Worm (Caenorhabditis elegans) whole organism, L1 larva: ENCODE results near the gene far-6.

Source experiments
- C04F5.9 ChIP-seq: sonication (generic microtip); optimal IDR thresholded peaks from 2 replicates; lab custom pipeline; 2016; ENCODE audit warnings: missing genetic modification characterization, missing compliant biosample characterization
- C16A3.4 ChIP-seq: fragments of 150-350 bp; optimal IDR thresholded peaks from 2 replicates; lab custom pipeline; 2014; ENCODE audit warnings: missing biosample characterization, missing genetic modification characterization
- C34B4.2 ChIP-seq: sonication (generic microtip); optimal IDR thresholded peaks from 2 replicates; lab custom pipeline; 2017; ENCODE audit warnings: mild to moderate bottlenecking, missing genetic modification characterization, missing compliant biosample characterization
- F16B12.6 ChIP-seq: fragments of 150-350 bp; optimal IDR thresholded peaks from 2 replicates; lab custom pipeline; 2014; ENCODE audit warnings: missing biosample characterization, missing genetic modification characterization
- Y116A8C.19 ChIP-seq: sonication (generic microtip); optimal IDR thresholded peaks from 2 replicates; lab custom pipeline; 2016; ENCODE audit warnings: missing compliant biosample characterization, missing genetic modification characterization, borderline replicate concordance
- blmp-1 ChIP-seq: fragments of 150-350 bp; optimal IDR thresholded peaks from 2 replicates; lab custom pipeline; 2014; ENCODE audit warnings: missing biosample characterization, missing genetic modification characterization
- ceh-82 ChIP-seq, 3 experiments: fragments of 150-350 bp in 1 of 3; sonication (generic microtip) in 2 of 3; optimal IDR thresholded peaks; 2 replicates each; lab custom pipeline; 2014 to 2017; ENCODE audit warnings: missing biosample characterization in 3 of 3, missing genetic modification characterization in 3 of 3
- ceh-90 ChIP-seq: sonication (generic microtip); optimal IDR thresholded peaks from 2 replicates; lab custom pipeline; 2016; ENCODE audit warnings: missing genetic modification characterization, missing compliant biosample characterization
- ces-1 ChIP-seq: fragments of 150-350 bp; optimal IDR thresholded peaks from 2 replicates; lab custom pipeline; 2014; ENCODE audit warnings: missing biosample characterization, missing genetic modification reagents, missing genetic modification characterization
- efl-1 ChIP-seq, 4 experiments: fragments of 150-350 bp; optimal IDR thresholded peaks in 3 of 4; peaks in 1 of 4; 1 replicate in 1 of 4; 2 replicates in 3 of 4; lab custom pipeline; 2014; ENCODE audit warnings: missing biosample characterization in 2 of 4, missing genetic modification characterization in 2 of 4, missing genetic modification reagents in 2 of 4
- efl-3 ChIP-seq: fragments of 200-800 bp; sonication (Bioruptor generic); optimal IDR thresholded peaks from 2 replicates; lab custom pipeline; 2018; ENCODE audit warnings: mild to moderate bottlenecking, missing genetic modification characterization, missing compliant biosample characterization
- egl-13 ChIP-seq: sonication (generic microtip); optimal IDR thresholded peaks from 2 replicates; lab custom pipeline; 2016; ENCODE audit warnings: missing genotype, missing genetic modification reagents, missing genetic modification characterization, missing compliant biosample characterization
- elt-2 ChIP-seq: sonication (generic microtip); optimal IDR thresholded peaks from 2 replicates; lab custom pipeline; 2016; ENCODE audit warnings: missing genetic modification characterization, mild to moderate bottlenecking, inconsistent platforms, missing compliant biosample characterization, missing genetic modification reagents
- ets-5 ChIP-seq: fragments of 200-800 bp; sonication (Bioruptor generic); IDR thresholded peaks from 2 replicates; pipeline ENCODE4 v1.3.6; 2022; ENCODE audit warnings: missing genetic modification characterization, missing compliant biosample characterization
- fkh-10 ChIP-seq: sonication (generic microtip); optimal IDR thresholded peaks from 2 replicates; lab custom pipeline; 2017; ENCODE audit warnings: missing biosample characterization, missing genetic modification reagents, missing genetic modification characterization
- fkh-8 ChIP-seq: sonication (generic microtip); optimal IDR thresholded peaks from 2 replicates; lab custom pipeline; 2016; ENCODE audit warnings: mild to moderate bottlenecking, missing genetic modification characterization, missing compliant biosample characterization
- hlh-17 ChIP-seq: fragments of 200-800 bp; sonication (Bioruptor generic); optimal IDR thresholded peaks from 2 replicates; lab custom pipeline; 2018; ENCODE audit warnings: missing genetic modification characterization, mild to moderate bottlenecking, missing compliant biosample characterization, moderate library complexity, borderline replicate concordance
- isw-1 ChIP-seq: fragments of 200-800 bp; sonication (Bioruptor generic); IDR thresholded peaks from 2 replicates; pipeline ENCODE4 v1.3.6; 2022; ENCODE audit warnings: missing genetic modification characterization, missing compliant biosample characterization
- lin-13 ChIP-seq: fragments of 150-350 bp; optimal IDR thresholded peaks from 2 replicates; lab custom pipeline; 2014; ENCODE audit warnings: missing biosample characterization, missing genetic modification reagents, missing genetic modification characterization
- lin-14 ChIP-seq: fragments of 200-800 bp; sonication (Bioruptor generic); optimal IDR thresholded peaks from 2 replicates; lab custom pipeline; 2018; ENCODE audit warnings: mild to moderate bottlenecking, missing genetic modification characterization, moderate library complexity, missing compliant biosample characterization
- lin-15B ChIP-seq: fragments of 150-350 bp; sonication (generic microtip); optimal IDR thresholded peaks from 3 replicates; lab custom pipeline; 2014; ENCODE audit warnings: missing biosample characterization, missing genetic modification characterization
- lin-35 ChIP-seq, 2 experiments: fragments of 150-350 bp; optimal IDR thresholded peaks; 2 replicates each; lab custom pipeline; 2014; ENCODE audit warnings: missing biosample characterization in 2 of 2, missing genetic modification characterization in 2 of 2, missing genetic modification reagents in 2 of 2
- lin-39 ChIP-seq: fragments of 150-350 bp; optimal IDR thresholded peaks from 2 replicates; lab custom pipeline; 2014; ENCODE audit warnings: missing biosample characterization, missing genetic modification reagents, missing genetic modification characterization
- lir-3 ChIP-seq: sonication (generic microtip); optimal IDR thresholded peaks from 2 replicates; lab custom pipeline; 2016; ENCODE audit warnings: mild to moderate bottlenecking, missing genetic modification characterization, moderate library complexity, missing compliant biosample characterization; ENCODE audit not compliant: poor library complexity
- mdl-1 ChIP-seq, 2 experiments: fragments of 150-350 bp; optimal IDR thresholded peaks; 2 replicates each; lab custom pipeline; 2014 to 2017; ENCODE audit warnings: missing biosample characterization in 2 of 2, missing genetic modification characterization in 2 of 2, inconsistent platforms in 1 of 2
- mef-2 ChIP-seq: fragments of 150-350 bp; optimal IDR thresholded peaks from 2 replicates; lab custom pipeline; 2014; ENCODE audit warnings: missing biosample characterization, missing genetic modification characterization
- mep-1 ChIP-seq: fragments of 150-350 bp; optimal IDR thresholded peaks from 2 replicates; lab custom pipeline; 2014; ENCODE audit warnings: missing biosample characterization, missing genetic modification characterization
- nhr-11 ChIP-seq: fragments of 150-350 bp; optimal IDR thresholded peaks from 2 replicates; lab custom pipeline; 2014; ENCODE audit warnings: missing biosample characterization, missing genetic modification characterization
- nhr-12 ChIP-seq: sonication (generic microtip); optimal IDR thresholded peaks from 2 replicates; lab custom pipeline; 2017; ENCODE audit warnings: missing biosample characterization, missing genetic modification characterization
- nhr-19 ChIP-seq: fragments of 200-800 bp; sonication (Bioruptor generic); conservative IDR thresholded peaks from 2 replicates; pipeline ENCODE4 v1.3.6; 2022; ENCODE audit warnings: missing genetic modification characterization, missing compliant biosample characterization
- nhr-20 ChIP-seq: sonication (generic microtip); optimal IDR thresholded peaks from 2 replicates; lab custom pipeline; 2016; ENCODE audit warnings: mild to moderate bottlenecking, missing genetic modification characterization, missing compliant biosample characterization
- nhr-28 ChIP-seq: fragments of 150-350 bp; optimal IDR thresholded peaks from 2 replicates; lab custom pipeline; 2014; ENCODE audit warnings: missing biosample characterization, missing genetic modification characterization
- nhr-47 ChIP-seq: sonication (generic microtip); optimal IDR thresholded peaks from 2 replicates; lab custom pipeline; 2016; ENCODE audit warnings: mild to moderate bottlenecking, missing genetic modification characterization, moderate library complexity, missing compliant biosample characterization
- nhr-71 ChIP-seq: sonication (generic microtip); optimal IDR thresholded peaks from 2 replicates; lab custom pipeline; 2016; ENCODE audit warnings: mild to moderate bottlenecking, missing genetic modification characterization, moderate library complexity, missing compliant biosample characterization
- nhr-84 ChIP-seq: sonication (generic microtip); optimal IDR thresholded peaks from 2 replicates; lab custom pipeline; 2017; ENCODE audit warnings: missing biosample characterization, missing genetic modification characterization
- nhr-85 ChIP-seq: sonication (generic microtip); peaks from one replicate; lab custom pipeline; 2016; ENCODE audit warnings: missing genetic modification characterization, inconsistent platforms, missing compliant biosample characterization
- nhr-90 ChIP-seq: sonication (generic microtip); optimal IDR thresholded peaks from 2 replicates; lab custom pipeline; 2016; ENCODE audit warnings: mild to moderate bottlenecking, missing genetic modification characterization, missing compliant biosample characterization; ENCODE audit not compliant: poor library complexity
- pag-3 ChIP-seq: sonication (generic microtip); optimal IDR thresholded peaks from 2 replicates; lab custom pipeline; 2017; ENCODE audit warnings: missing genetic modification characterization, mild to moderate bottlenecking, missing compliant biosample characterization, antibody characterized with exemption, borderline replicate concordance; ENCODE audit not compliant: insufficient read depth
- pax-3 ChIP-seq: fragments of 200-800 bp; sonication (Bioruptor generic); optimal IDR thresholded peaks from 2 replicates; lab custom pipeline; 2018; ENCODE audit warnings: mild to moderate bottlenecking, missing genetic modification characterization, moderate library complexity, missing compliant biosample characterization
- pqm-1 ChIP-seq: sonication (generic microtip); optimal IDR thresholded peaks from 3 replicates; lab custom pipeline; 2017; ENCODE audit warnings: missing biosample characterization, missing genetic modification characterization
- rnt-1 ChIP-seq: sonication (generic microtip); optimal IDR thresholded peaks from 2 replicates; lab custom pipeline; 2016; ENCODE audit warnings: mild to moderate bottlenecking, missing genetic modification characterization, moderate library complexity, missing compliant biosample characterization
- skn-1 ChIP-seq: fragments of 150-350 bp; optimal IDR thresholded peaks from 2 replicates; lab custom pipeline; 2014; ENCODE audit warnings: missing biosample characterization, missing genetic modification characterization
- sox-4 ChIP-seq: sonication (generic microtip); optimal IDR thresholded peaks from 2 replicates; lab custom pipeline; 2016; ENCODE audit warnings: missing genetic modification characterization, missing compliant biosample characterization
- tbx-2 ChIP-seq: sonication (generic microtip); optimal IDR thresholded peaks from 2 replicates; lab custom pipeline; 2016; ENCODE audit warnings: missing genetic modification characterization, missing compliant biosample characterization
- unc-130 ChIP-seq: fragments of 150-350 bp; optimal IDR thresholded peaks from 2 replicates; lab custom pipeline; 2017; ENCODE audit warnings: missing biosample characterization, missing genetic modification characterization, inconsistent platforms
- unc-30 ChIP-seq: sonication (generic microtip); optimal IDR thresholded peaks from 2 replicates; lab custom pipeline; 2017; ENCODE audit warnings: missing biosample characterization, missing genetic modification characterization
- vab-15 ChIP-seq: sonication (generic microtip); optimal IDR thresholded peaks from 2 replicates; lab custom pipeline; 2017; ENCODE audit warnings: missing genotype, mild to moderate bottlenecking, missing genetic modification characterization, missing compliant biosample characterization
- ztf-11 ChIP-seq, 2 experiments: sonication (generic microtip); optimal IDR thresholded peaks; 2 replicates each; lab custom pipeline; 2016 to 2017; ENCODE audit warnings: missing genetic modification characterization in 2 of 2, missing biosample characterization in 1 of 2, missing compliant biosample characterization in 1 of 2

Gene far-6

ce11 chrIV:13314181-13314580 lies 14.0 kb upstream of the far-6 start:
- no peak for TF ChIP-seq sox-4 (tag; lab: Kevin White, UChicago)
- no peak for TF ChIP-seq fkh-10 (GFP tag; lab: Kevin White, UChicago)
- TF ChIP-seq lin-14 (GFP tag; lab: Kevin White, UChicago): peak; percentile 3
- no peak for TF ChIP-seq lin-39 (tag; lab: Kevin White, UChicago)
- no peak for TF ChIP-seq mef-2 (tag; lab: Kevin White, UChicago)
- no peak for TF ChIP-seq egl-13 (tag; lab: Kevin White, UChicago)
- TF ChIP-seq ceh-82 (tag; optimal IDR thresholded peaks at IDR 0.05; lab: Kevin White, UChicago): no peak
- TF ChIP-seq skn-1: no peak
- TF ChIP-seq lin-13: no peak
- no peak for TF ChIP-seq pax-3 (tag; lab: Kevin White, UChicago)
- no peak for TF ChIP-seq efl-3
- no peak for TF ChIP-seq C34B4.2 (tag; lab: Kevin White, UChicago)
- no peak for TF ChIP-seq lin-15B (tag; lab: Kevin White, UChicago)
- TF ChIP-seq nhr-71 (tag; lab: Kevin White, UChicago): peak; percentile 26
- TF ChIP-seq nhr-20 (tag; lab: Kevin White, UChicago): no peak
- no peak for TF ChIP-seq Y116A8C.19 (tag; lab: Kevin White, UChicago)
- TF ChIP-seq pqm-1 (tag; lab: Kevin White, UChicago): peak; percentile 1
- no peak for TF ChIP-seq blmp-1 (tag; lab: Kevin White, UChicago)
- no peak for TF ChIP-seq isw-1 (GFP tag; lab: Robert Waterston, UW)
- no peak for TF ChIP-seq ceh-90 (tag; lab: Kevin White, UChicago)
- no peak for TF ChIP-seq unc-30 (tag; lab: Kevin White, UChicago)
- TF ChIP-seq unc-130: no peak
- no peak for TF ChIP-seq mdl-1 (tag; optimal IDR thresholded peaks at IDR 0.05; lab: Kevin White, UChicago)
- no peak for TF ChIP-seq ets-5 (GFP tag; lab: Robert Waterston, UW)
- no peak for TF ChIP-seq fkh-8 (tag; lab: Kevin White, UChicago)
- no peak for TF ChIP-seq vab-15 (tag; lab: Kevin White, UChicago)
- TF ChIP-seq F16B12.6: no peak
- no peak for TF ChIP-seq ces-1
- TF ChIP-seq mep-1 (tag; lab: Kevin White, UChicago): no peak
- no peak for TF ChIP-seq tbx-2 (tag; lab: Kevin White, UChicago)
- TF ChIP-seq efl-1 (optimal IDR thresholded peaks at IDR 0.05; lab: Kevin White, UChicago): no peak
- TF ChIP-seq efl-1 (GFP tag; optimal IDR thresholded peaks at IDR 0.05 in 1 of 2; lab: Kevin White, UChicago): peak in 1 of 2 experiments; percentile 3
- no peak for TF ChIP-seq lir-3 (tag; lab: Kevin White, UChicago)
- no peak for TF ChIP-seq nhr-90 (tag; lab: Kevin White, UChicago)
- TF ChIP-seq nhr-28 (tag; lab: Kevin White, UChicago): no peak
- peak; percentile 40 for TF ChIP-seq nhr-85 (tag; lab: Kevin White, UChicago)
- TF ChIP-seq elt-2 (tag; lab: Kevin White, UChicago): peak; percentile 95
- TF ChIP-seq nhr-47 (tag; lab: Kevin White, UChicago): no peak
- no peak for TF ChIP-seq rnt-1 (tag; lab: Kevin White, UChicago)
- TF ChIP-seq hlh-17: no peak
- no peak for TF ChIP-seq pag-3
- TF ChIP-seq nhr-12 (tag; lab: Kevin White, UChicago): no peak
- no peak for TF ChIP-seq ztf-11 (tag; optimal IDR thresholded peaks at IDR 0.05; lab: Kevin White, UChicago)
- TF ChIP-seq C04F5.9 (tag; lab: Kevin White, UChicago): no peak
- no peak for TF ChIP-seq nhr-19 (GFP tag; lab: Robert Waterston, UW)
- TF ChIP-seq lin-35 (GFP tag; optimal IDR thresholded peaks at IDR 0.05; lab: Kevin White, UChicago): peak in 1 of 2 experiments; percentile 6
- TF ChIP-seq C16A3.4 (tag; lab: Kevin White, UChicago): no peak
- no peak for TF ChIP-seq nhr-11
- TF ChIP-seq nhr-84 (tag; lab: Kevin White, UChicago): no peak
- TF ChIP-seq, all 84 proteins: peak for 7
